Worm (Caenorhabditis elegans) whole organism, L1 larva: ENCODE measurements around the gene Y116A8B.1.

Experiments used
- Y116A8C.19 ChIP-seq: sonication (generic microtip); optimal IDR thresholded peaks from 2 replicates; lab custom pipeline; 2016; ENCODE audit warnings: missing compliant biosample characterization, missing genetic modification characterization, borderline replicate concordance
- blmp-1 ChIP-seq: fragments of 150-350 bp; optimal IDR thresholded peaks from 2 replicates; lab custom pipeline; 2014; ENCODE audit warnings: missing biosample characterization, missing genetic modification characterization
- ceh-82 ChIP-seq, 3 experiments: fragments of 150-350 bp in 1 of 3; sonication (generic microtip) in 2 of 3; optimal IDR thresholded peaks; 2 replicates each; lab custom pipeline; 2014 to 2017; ENCODE audit warnings: missing biosample characterization in 3 of 3, missing genetic modification characterization in 3 of 3
- efl-3 ChIP-seq: fragments of 200-800 bp; sonication (Bioruptor generic); optimal IDR thresholded peaks from 2 replicates; lab custom pipeline; 2018; ENCODE audit warnings: mild to moderate bottlenecking, missing genetic modification characterization, missing compliant biosample characterization
- elt-3 ChIP-seq, 6 experiments: fragments of 150-350 bp in 1 of 6; sonication (generic microtip); optimal IDR thresholded peaks; 2 replicates each; lab custom pipeline; 2017 to 2018; ENCODE audit warnings: missing biosample characterization in 6 of 6, missing genetic modification characterization in 6 of 6, inconsistent platforms in 1 of 6
- ets-5 ChIP-seq: fragments of 200-800 bp; sonication (Bioruptor generic); IDR thresholded peaks from 2 replicates; pipeline ENCODE4 v1.3.6; 2022; ENCODE audit warnings: missing genetic modification characterization, missing compliant biosample characterization
- fos-1 ChIP-seq: fragments of 150-350 bp; optimal IDR thresholded peaks from 2 replicates; lab custom pipeline; 2014; ENCODE audit warnings: missing biosample characterization, missing genetic modification characterization
- lin-15B ChIP-seq: fragments of 150-350 bp; sonication (generic microtip); optimal IDR thresholded peaks from 3 replicates; lab custom pipeline; 2014; ENCODE audit warnings: missing biosample characterization, missing genetic modification characterization
- lin-39 ChIP-seq: fragments of 150-350 bp; optimal IDR thresholded peaks from 2 replicates; lab custom pipeline; 2014; ENCODE audit warnings: missing biosample characterization, missing genetic modification reagents, missing genetic modification characterization
- mef-2 ChIP-seq: fragments of 150-350 bp; optimal IDR thresholded peaks from 2 replicates; lab custom pipeline; 2014; ENCODE audit warnings: missing biosample characterization, missing genetic modification characterization
- nhr-76 ChIP-seq: sonication (generic microtip); optimal IDR thresholded peaks from 2 replicates; lab custom pipeline; 2017; ENCODE audit warnings: missing biosample characterization, missing genetic modification characterization
- pqm-1 ChIP-seq: sonication (generic microtip); optimal IDR thresholded peaks from 3 replicates; lab custom pipeline; 2017; ENCODE audit warnings: missing biosample characterization, missing genetic modification characterization
- unc-30 ChIP-seq: sonication (generic microtip); optimal IDR thresholded peaks from 2 replicates; lab custom pipeline; 2017; ENCODE audit warnings: missing biosample characterization, missing genetic modification characterization
- ztf-11 ChIP-seq, 2 experiments: sonication (generic microtip); optimal IDR thresholded peaks; 2 replicates each; lab custom pipeline; 2016 to 2017; ENCODE audit warnings: missing genetic modification characterization in 2 of 2, missing biosample characterization in 1 of 2, missing compliant biosample characterization in 1 of 2

DNA sequence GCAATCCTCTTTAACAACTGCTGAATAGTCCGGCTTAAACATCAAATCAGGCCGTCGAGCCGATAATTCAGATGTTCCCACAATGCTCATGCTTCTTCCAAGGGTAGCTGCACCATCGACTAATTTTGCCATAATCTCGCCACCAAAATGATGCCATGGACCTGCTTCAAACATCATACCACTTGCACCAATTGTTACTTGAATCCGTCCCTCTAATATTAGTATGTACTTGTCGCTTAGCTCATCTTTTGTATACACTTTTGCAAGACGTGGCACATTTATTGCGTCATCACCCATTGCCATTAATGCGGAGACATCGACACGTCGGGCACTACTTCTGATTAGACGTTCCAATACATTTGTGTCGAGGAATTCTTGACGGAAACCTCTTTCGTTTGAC is 16.4 kb upstream of the Y116A8B.1 start:
- TF ChIP-seq pqm-1 (tag; lab: Kevin White, UChicago): no peak
- TF ChIP-seq unc-30: no peak
- TF ChIP-seq lin-39 (tag; lab: Kevin White, UChicago): no peak
- TF ChIP-seq blmp-1 (tag; lab: Kevin White, UChicago): no peak
- no peak for TF ChIP-seq ztf-11 (tag; optimal IDR thresholded peaks at IDR 0.05; lab: Kevin White, UChicago)
- TF ChIP-seq efl-3 (GFP tag; lab: Kevin White, UChicago): no peak
- no peak for TF ChIP-seq Y116A8C.19 (tag; lab: Kevin White, UChicago)
- TF ChIP-seq ets-5 (GFP tag; lab: Robert Waterston, UW): no peak
- TF ChIP-seq ceh-82 (tag; optimal IDR thresholded peaks at IDR 0.05; lab: Kevin White, UChicago): no peak
- TF ChIP-seq mef-2: no peak
- TF ChIP-seq nhr-76: no peak
- TF ChIP-seq lin-15B (tag; lab: Kevin White, UChicago): no peak
- no peak for TF ChIP-seq fos-1
- no peak for TF ChIP-seq elt-3 (tag; optimal IDR thresholded peaks at IDR 0.05; lab: Kevin White, UChicago)
